Fruit fly (Drosophila melanogaster) whole organism, prepupa: ENCODE data around the gene osp.

Source experiments
- Blimp-1 ChIP-seq: fragments of 200-800 bp; sonication (Bioruptor generic); optimal IDR thresholded peaks from 3 replicates; lab custom pipeline; 2017; ENCODE audit warnings: missing biosample characterization, missing genetic modification characterization, mild to moderate bottlenecking, moderate library complexity, missing genetic modification reagents
- CG10669 ChIP-seq: fragments of 200-800 bp; sonication (Bioruptor generic); optimal IDR thresholded peaks from 3 replicates; lab custom pipeline; 2018; ENCODE audit warnings: missing biosample characterization, mild to moderate bottlenecking, missing genetic modification characterization, moderate library complexity
- CG11294 ChIP-seq: fragments of 200-800 bp; sonication (Bioruptor generic); IDR thresholded peaks from 2 replicates; pipeline ENCODE4 v1.3.6; 2022; ENCODE audit warnings: missing biosample characterization, missing genetic modification characterization
- CG11762 ChIP-seq: fragments of 200-800 bp; sonication (Bioruptor generic); optimal IDR thresholded peaks from 3 replicates; lab custom pipeline; 2016; ENCODE audit warnings: missing biosample characterization, missing genetic modification characterization; ENCODE audit not compliant: insufficient read depth
- CG11902 ChIP-seq: fragments of 200-800 bp; sonication (Bioruptor generic); optimal IDR thresholded peaks from 3 replicates; lab custom pipeline; 2016; ENCODE audit warnings: missing biosample characterization, missing genetic modification characterization
- CG15336 ChIP-seq: fragments of 200-800 bp; sonication (Bioruptor generic); IDR thresholded peaks from 2 replicates; pipeline ENCODE4 v1.3.6; 2022; ENCODE audit warnings: missing biosample characterization, missing genetic modification characterization
- CG1621 ChIP-seq: fragments of 200-800 bp; sonication (Bioruptor generic); optimal IDR thresholded peaks from 3 replicates; lab custom pipeline; 2018; ENCODE audit warnings: missing biosample characterization, mild to moderate bottlenecking, missing genetic modification characterization
- CG16779 ChIP-seq: fragments of 200-800 bp; sonication (Bioruptor generic); optimal IDR thresholded peaks from 3 replicates; lab custom pipeline; 2017; ENCODE audit warnings: missing biosample characterization, mild to moderate bottlenecking, missing genetic modification characterization
- CG3032 ChIP-seq: fragments of 200-800 bp; optimal IDR thresholded peaks from 2 replicates; lab custom pipeline; 2019; ENCODE audit warnings: missing biosample characterization, mild to moderate bottlenecking, missing genetic modification characterization, moderate library complexity
- CG31627 ChIP-seq: fragments of 200-800 bp; sonication (Bioruptor generic); optimal IDR thresholded peaks from 3 replicates; lab custom pipeline; 2016; ENCODE audit warnings: missing biosample characterization, missing genetic modification characterization
- CG32006 ChIP-seq: fragments of 200-800 bp; sonication (Bioruptor generic); optimal IDR thresholded peaks from 3 replicates; lab custom pipeline; 2017; ENCODE audit warnings: missing biosample characterization, mild to moderate bottlenecking, missing genetic modification characterization
- CG4318 ChIP-seq: fragments of 200-800 bp; sonication (Bioruptor generic); optimal IDR thresholded peaks from 3 replicates; lab custom pipeline; 2017; ENCODE audit warnings: missing biosample characterization, mild to moderate bottlenecking, missing genetic modification characterization
- CG6808 ChIP-seq: fragments of 200-800 bp; sonication (Bioruptor generic); optimal IDR thresholded peaks from 3 replicates; lab custom pipeline; 2017; ENCODE audit warnings: missing biosample characterization, missing genetic modification characterization, mild to moderate bottlenecking, moderate library complexity, missing genetic modification reagents
- CG6854 ChIP-seq: fragments of 200-800 bp; sonication (Bioruptor generic); optimal IDR thresholded peaks from 2 replicates; lab custom pipeline; 2017; ENCODE audit warnings: missing biosample characterization, mild to moderate bottlenecking, missing genetic modification characterization
- CG8119 ChIP-seq: fragments of 200-800 bp; sonication (Bioruptor generic); IDR thresholded peaks from 3 replicates; pipeline ENCODE4 v1.3.6; 2022; ENCODE audit warnings: missing biosample characterization, missing genetic modification characterization
- CG8319 ChIP-seq: fragments of 200-800 bp; sonication (Bioruptor generic); optimal IDR thresholded peaks from 3 replicates; lab custom pipeline; 2016; ENCODE audit warnings: missing biosample characterization, missing genetic modification characterization
- CG8632 ChIP-seq: fragments of 200-800 bp; sonication (Bioruptor generic); optimal IDR thresholded peaks from 3 replicates; lab custom pipeline; 2016; ENCODE audit warnings: missing biosample characterization, missing genetic modification characterization
- CG9139 ChIP-seq: fragments of 200-800 bp; sonication (Bioruptor generic); optimal IDR thresholded peaks from 3 replicates; lab custom pipeline; 2017; ENCODE audit warnings: missing biosample characterization, mild to moderate bottlenecking, missing genetic modification characterization
- Eip78C ChIP-seq: fragments of 200-800 bp; sonication (Bioruptor generic); peaks from one replicate; lab custom pipeline; 2016; ENCODE audit warnings: missing biosample characterization, missing genetic modification characterization
- Eip93F ChIP-seq: fragments of 200-800 bp; sonication (Bioruptor generic); optimal IDR thresholded peaks from 2 replicates; lab custom pipeline; 2016; ENCODE audit warnings: missing biosample characterization, mild to moderate bottlenecking, missing genetic modification characterization
- Ets21C ChIP-seq: fragments of 200-800 bp; sonication (Bioruptor generic); optimal IDR thresholded peaks from 3 replicates; lab custom pipeline; 2016; ENCODE audit warnings: missing biosample characterization, missing genetic modification characterization
- Ets96B ChIP-seq: fragments of 200-800 bp; optimal IDR thresholded peaks from 2 replicates; lab custom pipeline; 2019; ENCODE audit warnings: missing biosample characterization, mild to moderate bottlenecking, missing genetic modification characterization, moderate library complexity
- Gug ChIP-seq: fragments of 200-800 bp; sonication (Bioruptor generic); IDR thresholded peaks from 2 replicates; pipeline ENCODE4 v1.3.6; 2022; ENCODE audit warnings: missing biosample characterization, missing genetic modification characterization
- Hr38 ChIP-seq: sonication (Bioruptor generic); optimal IDR thresholded peaks from 2 replicates; lab custom pipeline; 2016; ENCODE audit warnings: missing biosample characterization, missing genetic modification characterization
- Hr4 ChIP-seq: fragments of 200-800 bp; sonication (Bioruptor generic); optimal IDR thresholded peaks from 3 replicates; lab custom pipeline; 2016; ENCODE audit warnings: missing biosample characterization, missing genetic modification characterization
- Lpt ChIP-seq: fragments of 200-800 bp; sonication (Bioruptor generic); optimal IDR thresholded peaks from 3 replicates; lab custom pipeline; 2016; ENCODE audit warnings: missing biosample characterization, missing genetic modification characterization
- Met ChIP-seq: fragments of 200-800 bp; sonication (Bioruptor generic); optimal IDR thresholded peaks from 3 replicates; lab custom pipeline; 2016; ENCODE audit warnings: missing biosample characterization, missing genetic modification characterization
- OdsH ChIP-seq: fragments of 200-800 bp; sonication (Bioruptor generic); optimal IDR thresholded peaks from 3 replicates; lab custom pipeline; 2016; ENCODE audit warnings: missing biosample characterization, missing genetic modification characterization
- Sox14 ChIP-seq: fragments of 200-800 bp; sonication (Bioruptor generic); optimal IDR thresholded peaks from 3 replicates; lab custom pipeline; 2016; ENCODE audit warnings: missing biosample characterization, missing genetic modification characterization
- Sox15 ChIP-seq: fragments of 200-800 bp; sonication (Bioruptor generic); optimal IDR thresholded peaks from 3 replicates; lab custom pipeline; 2016; ENCODE audit warnings: missing biosample characterization, missing genetic modification characterization
- achi ChIP-seq: fragments of 200-800 bp; sonication (Bioruptor generic); optimal IDR thresholded peaks from 3 replicates; lab custom pipeline; 2016; ENCODE audit warnings: missing biosample characterization, missing genetic modification characterization
- acj6 ChIP-seq: fragments of 200-800 bp; sonication (Bioruptor generic); optimal IDR thresholded peaks from 3 replicates; lab custom pipeline; 2016; ENCODE audit warnings: missing biosample characterization, missing genetic modification characterization
- dac ChIP-seq: fragments of 200-800 bp; sonication (Bioruptor generic); optimal IDR thresholded peaks from 2 replicates; lab custom pipeline; 2017; ENCODE audit warnings: missing biosample characterization, mild to moderate bottlenecking, missing genetic modification characterization
- dsx ChIP-seq: fragments of 200-800 bp; optimal IDR thresholded peaks from 3 replicates; lab custom pipeline; 2019; ENCODE audit warnings: missing biosample characterization, mild to moderate bottlenecking, missing genetic modification characterization, moderate library complexity; ENCODE audit not compliant: poor library complexity, severe bottlenecking
- eg ChIP-seq: fragments of 200-800 bp; sonication (Bioruptor generic); IDR thresholded peaks from 3 replicates; pipeline ENCODE4 v1.3.6; 2022; ENCODE audit warnings: missing biosample characterization, missing genetic modification characterization
- fd59A ChIP-seq: fragments of 200-800 bp; sonication (Bioruptor generic); optimal IDR thresholded peaks from 2 replicates; lab custom pipeline; 2017; ENCODE audit warnings: missing biosample characterization, mild to moderate bottlenecking, missing genetic modification characterization, missing genetic modification reagents
- fd85E ChIP-seq: fragments of 200-800 bp; sonication (Bioruptor generic); optimal IDR thresholded peaks from 3 replicates; lab custom pipeline; 2016; ENCODE audit warnings: missing biosample characterization, missing genetic modification characterization
- fkh ChIP-seq: fragments of 200-800 bp; sonication (Bioruptor generic); optimal IDR thresholded peaks from 3 replicates; lab custom pipeline; 2017; ENCODE audit warnings: missing biosample characterization, mild to moderate bottlenecking, missing genetic modification characterization, moderate library complexity
- lz ChIP-seq: fragments of 200-800 bp; sonication (Bioruptor generic); optimal IDR thresholded peaks from 3 replicates; lab custom pipeline; 2016; ENCODE audit warnings: missing biosample characterization, missing genetic modification characterization
- net ChIP-seq: fragments of 200-800 bp; sonication (Bioruptor generic); optimal IDR thresholded peaks from 3 replicates; lab custom pipeline; 2016; ENCODE audit warnings: missing biosample characterization, missing genetic modification characterization
- pdm3 ChIP-seq: fragments of 200-800 bp; sonication (Bioruptor generic); optimal IDR thresholded peaks from 3 replicates; lab custom pipeline; 2016; ENCODE audit warnings: missing biosample characterization, missing genetic modification characterization
- salr ChIP-seq, 2 experiments: fragments of 200-800 bp; sonication (Bioruptor generic); optimal IDR thresholded peaks; 3 replicates each; lab custom pipeline; 2016 to 2018; ENCODE audit warnings: missing biosample characterization in 2 of 2, missing genetic modification characterization in 2 of 2, mild to moderate bottlenecking in 1 of 2
- spab ChIP-seq: fragments of 200-800 bp; sonication (Bioruptor generic); optimal IDR thresholded peaks from 2 replicates; lab custom pipeline; 2017; ENCODE audit warnings: missing biosample characterization, mild to moderate bottlenecking, missing genetic modification characterization, missing genetic modification reagents
- ss ChIP-seq, 2 experiments: fragments of 200-800 bp; sonication (Bioruptor generic); optimal IDR thresholded peaks; 2 replicates in 1 of 2; 3 replicates in 1 of 2; lab custom pipeline; 2017 to 2018; ENCODE audit warnings: mild to moderate bottlenecking in 2 of 2, missing biosample characterization in 2 of 2, missing genetic modification characterization in 2 of 2, moderate library complexity in 1 of 2
- svp ChIP-seq: fragments of 200-800 bp; sonication (Bioruptor generic); peaks from one replicate; lab custom pipeline; 2016; ENCODE audit warnings: missing biosample characterization, missing genetic modification characterization
- topi ChIP-seq: fragments of 200-800 bp; sonication (Bioruptor generic); optimal IDR thresholded peaks from 3 replicates; lab custom pipeline; 2016; ENCODE audit warnings: missing biosample characterization, missing genetic modification characterization
- vri ChIP-seq: fragments of 200-800 bp; sonication (Bioruptor generic); optimal IDR thresholded peaks from 3 replicates; lab custom pipeline; 2016; ENCODE audit warnings: missing biosample characterization, mild to moderate bottlenecking, missing genetic modification characterization

osp gene

DNA sequence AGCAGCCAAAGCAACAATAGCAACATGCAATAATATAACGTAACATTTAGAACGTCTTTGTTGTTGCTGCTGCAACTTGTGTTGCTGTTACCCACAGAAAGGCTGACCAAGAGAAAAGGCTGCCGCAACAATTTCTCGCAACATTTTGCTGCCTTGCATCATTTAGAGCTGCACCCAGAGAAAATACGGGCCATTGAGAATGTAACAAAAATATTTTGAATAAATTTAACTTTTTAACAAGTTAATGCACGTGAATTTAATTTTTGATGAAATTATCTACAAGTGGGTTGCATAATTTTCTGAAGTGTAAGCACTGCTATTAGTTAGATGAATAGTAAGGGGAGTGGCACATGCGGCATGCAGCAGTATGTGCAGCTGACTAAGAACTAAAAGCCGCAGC is 65.3 kb downstream of the osp start (continued):
- TF ChIP-seq fkh (no peak), Gug (GFP tag; lab: Robert Waterston, UW) (peak; percentile 76), Ets96B (tag; lab: Kevin White, UChicago) (no peak), CG11902 (no peak), OdsH (peak; percentile 70), CG11762 (GFP tag; lab: Kevin White, UChicago) (peak; percentile 33), CG4318 (GFP tag; lab: Kevin White, UChicago) (peak; percentile 40), topi (GFP tag; lab: Kevin White, UChicago) (peak; percentile 14), Blimp-1 (GFP tag; lab: Kevin White, UChicago) (no peak), Eip78C (GFP tag; lab: Kevin White, UChicago) (peak; percentile 91), CG8119 (GFP tag; lab: Robert Waterston, UW) (peak; percentile 80), dac (peak; percentile 50), CG32006 (GFP tag; lab: Kevin White, UChicago) (peak; percentile 82), Sox15 (GFP tag; lab: Kevin White, UChicago) (no peak), fd59A (GFP tag; lab: Kevin White, UChicago) (no peak), dsx (GFP tag; lab: Kevin White, UChicago) (peak; percentile 11), CG16779 (tag; lab: Kevin White, UChicago) (no peak), CG8319 (GFP tag; lab: Kevin White, UChicago) (no peak), CG6808 (GFP tag; lab: Kevin White, UChicago) (no peak), Lpt (GFP tag; lab: Kevin White, UChicago) (peak; percentile 70), salr (GFP tag; optimal IDR thresholded peaks at IDR 0.05; lab: Kevin White, UChicago) (peak in 1 of 2 experiments; percentile 70), Hr4 (peak; percentile 66), Ets21C (no peak), achi (GFP tag; lab: Kevin White, UChicago) (peak; percentile 67), svp (GFP tag; lab: Kevin White, UChicago) (peak; percentile 14), eg (GFP tag; lab: Robert Waterston, UW) (peak; percentile 82), acj6 (GFP tag; lab: Kevin White, UChicago) (peak; percentile 52), CG10669 (peak; percentile 11), Met (peak; percentile 44), ss (GFP tag; optimal IDR thresholded peaks at IDR 0.05; lab: Kevin White, UChicago) (no peak), CG15336 (GFP tag; lab: Robert Waterston, UW) (peak; percentile 83)

DNA sequence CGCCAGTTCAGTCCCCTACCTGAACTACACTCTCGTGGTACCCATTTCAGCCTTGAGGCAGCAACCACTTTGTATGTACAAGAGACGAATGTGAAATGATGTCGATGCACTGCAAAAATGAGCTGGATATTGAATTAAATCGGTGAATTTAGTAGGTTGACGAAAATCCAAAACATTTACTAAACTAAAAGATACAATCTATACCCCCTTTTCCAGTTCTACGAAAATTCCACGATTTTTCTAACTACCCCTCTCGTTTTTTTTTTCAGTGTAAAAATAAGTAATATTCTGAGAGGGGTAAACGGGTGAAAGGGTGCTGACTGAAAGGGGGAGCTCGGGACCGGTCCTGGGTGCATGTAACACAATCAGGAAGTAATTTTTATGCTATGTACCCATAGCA is 67.0 kb downstream of the osp start:
- TF ChIP-seq CG4318 (GFP tag; lab: Kevin White, UChicago) (peak; percentile 83), CG3032 (peak; percentile 89), dac (peak; percentile 73), Ets96B (tag; lab: Kevin White, UChicago) (peak; percentile 87), eg (GFP tag; lab: Robert Waterston, UW) (peak; percentile 92), CG16779 (tag; lab: Kevin White, UChicago) (peak; percentile 85), CG11762 (GFP tag; lab: Kevin White, UChicago) (peak; percentile 90), acj6 (GFP tag; lab: Kevin White, UChicago) (peak; percentile 91), CG8632 (GFP tag; lab: Kevin White, UChicago) (peak; percentile 84), Eip93F (peak; percentile 18), CG11294 (GFP tag; lab: Robert Waterston, UW) (peak; percentile 75), CG31627 (peak; percentile 86), vri (GFP tag; lab: Kevin White, UChicago) (peak; percentile 49), CG6854 (GFP tag; lab: Kevin White, UChicago) (peak; percentile 27), spab (GFP tag; lab: Kevin White, UChicago) (peak; percentile 94), svp (GFP tag; lab: Kevin White, UChicago) (peak; percentile 91), dsx (GFP tag; lab: Kevin White, UChicago) (peak; percentile 94), fd59A (GFP tag; lab: Kevin White, UChicago) (peak; percentile 90), Eip78C (GFP tag; lab: Kevin White, UChicago) (peak; percentile 98), Hr38 (GFP tag; lab: Kevin White, UChicago) (no peak), Blimp-1 (GFP tag; lab: Kevin White, UChicago) (peak; percentile 16), fd85E (peak; percentile 12), CG32006 (GFP tag; lab: Kevin White, UChicago) (peak; percentile 91), Sox14 (GFP tag; lab: Kevin White, UChicago) (peak; percentile 92), CG8319 (GFP tag; lab: Kevin White, UChicago) (peak; percentile 89), CG9139 (peak; percentile 90), CG15336 (GFP tag; lab: Robert Waterston, UW) (peak; percentile 92), Hr4 (peak; percentile 88), net (GFP tag; lab: Kevin White, UChicago) (peak; percentile 92), ss (GFP tag; optimal IDR thresholded peaks at IDR 0.05; lab: Kevin White, UChicago) (peak; percentile 94 to 96), lz (GFP tag; lab: Kevin White, UChicago) (peak; percentile 83), pdm3 (GFP tag; lab: Kevin White, UChicago) (peak; percentile 93), CG1621 (peak; percentile 93), salr (GFP tag; optimal IDR thresholded peaks at IDR 0.05; lab: Kevin White, UChicago) (peak; percentile 90 to 93), CG6808 (GFP tag; lab: Kevin White, UChicago) (peak; percentile 94)
